Worm (Caenorhabditis elegans) whole organism, L1 larva: ENCODE measurements around the gene T05A8.6.

Source experiments
- ceh-63 ChIP-seq: fragments of 200-800 bp; sonication (Bioruptor generic); optimal IDR thresholded peaks from 2 replicates; lab custom pipeline; 2018; ENCODE audit warnings: mild to moderate bottlenecking, missing genetic modification characterization, missing compliant biosample characterization
- elt-2 ChIP-seq: sonication (generic microtip); optimal IDR thresholded peaks from 2 replicates; lab custom pipeline; 2016; ENCODE audit warnings: missing genetic modification characterization, mild to moderate bottlenecking, inconsistent platforms, missing compliant biosample characterization, missing genetic modification reagents
- lin-15B ChIP-seq: fragments of 150-350 bp; sonication (generic microtip); optimal IDR thresholded peaks from 3 replicates; lab custom pipeline; 2014; ENCODE audit warnings: missing biosample characterization, missing genetic modification characterization
- lin-39 ChIP-seq: fragments of 150-350 bp; optimal IDR thresholded peaks from 2 replicates; lab custom pipeline; 2014; ENCODE audit warnings: missing biosample characterization, missing genetic modification reagents, missing genetic modification characterization
- nhr-11 ChIP-seq: fragments of 150-350 bp; optimal IDR thresholded peaks from 2 replicates; lab custom pipeline; 2014; ENCODE audit warnings: missing biosample characterization, missing genetic modification characterization
- nhr-12 ChIP-seq: sonication (generic microtip); optimal IDR thresholded peaks from 2 replicates; lab custom pipeline; 2017; ENCODE audit warnings: missing biosample characterization, missing genetic modification characterization
- pax-3 ChIP-seq: fragments of 200-800 bp; sonication (Bioruptor generic); optimal IDR thresholded peaks from 2 replicates; lab custom pipeline; 2018; ENCODE audit warnings: mild to moderate bottlenecking, missing genetic modification characterization, moderate library complexity, missing compliant biosample characterization
- vab-15 ChIP-seq: sonication (generic microtip); optimal IDR thresholded peaks from 2 replicates; lab custom pipeline; 2017; ENCODE audit warnings: missing genotype, mild to moderate bottlenecking, missing genetic modification characterization, missing compliant biosample characterization

ce11 chrII:2741405-2741804 is 1.9 kb upstream of the T05A8.6 start:
- TF ChIP-seq lin-15B (tag; lab: Kevin White, UChicago) (no peak), vab-15 (no peak), nhr-12 (tag; lab: Kevin White, UChicago) (no peak), nhr-11 (no peak), lin-39 (tag; lab: Kevin White, UChicago) (no peak), ceh-63 (GFP tag; lab: Kevin White, UChicago) (no peak), elt-2 (tag; lab: Kevin White, UChicago) (no peak), pax-3 (tag; lab: Kevin White, UChicago) (no peak)
